Fruit fly (Drosophila melanogaster): ENCODE measurements around the gene CG8833.

Gene CG8833

DNA sequence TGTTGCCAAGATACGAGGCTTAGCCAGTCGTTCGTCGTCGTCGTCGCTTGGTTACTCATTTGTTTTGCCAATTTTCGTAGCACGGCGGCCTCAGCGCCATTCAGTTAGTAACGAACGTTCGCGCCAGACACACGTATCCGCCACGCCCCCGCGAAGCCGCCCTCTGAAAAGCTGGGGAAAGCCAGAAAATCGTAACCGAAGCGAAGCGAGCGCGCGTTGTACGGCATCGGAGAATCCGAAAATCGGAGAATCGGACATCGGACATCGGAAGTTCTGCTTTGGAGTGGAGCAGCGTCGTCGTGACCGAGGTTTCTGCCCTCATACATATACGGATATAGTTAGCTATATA is 10.3 kb upstream of the CG8833 start, which contains the start of gene CG32137 (continued):
- TF ChIP-seq CG14014 (GFP tag; IDR thresholded peaks at IDR 0.05) (no peak), CG3847 (GFP tag; IDR thresholded peaks at IDR 0.05) (no peak), CG15479 (GFP tag; optimal IDR thresholded peaks at IDR 0.05) (no peak), Hr78 (GFP tag; optimal IDR thresholded peaks at IDR 0.05) (no peak), B-H2 (GFP tag; optimal IDR thresholded peaks at IDR 0.05) (peak; percentile 10), Bgb (GFP tag; IDR thresholded peaks at IDR 0.05; ENCODE audit: partially characterized antibody) (peak; percentile 70), CG10321 (GFP tag; IDR thresholded peaks at IDR 0.05) (no peak), oc (tag; optimal IDR thresholded peaks at IDR 0.05) (no peak), pho (GFP tag; optimal IDR thresholded peaks at IDR 0.05) (no peak), CG6272 (GFP tag; IDR thresholded peaks at IDR 0.05) (no peak), Hr39 (optimal IDR thresholded peaks at IDR 0.05) (no peak), CG7372 (GFP tag; IDR thresholded peaks at IDR 0.05) (no peak), CG34422 (GFP tag; IDR thresholded peaks at IDR 0.05) (no peak), tx (GFP tag; optimal IDR thresholded peaks at IDR 0.05) (no peak), gcm (GFP tag; optimal IDR thresholded peaks at IDR 0.05) (no peak), CG17385 (GFP tag; optimal IDR thresholded peaks at IDR 0.05) (no peak), Rfx (GFP tag; IDR thresholded peaks at IDR 0.05) (no peak), Ets97D (GFP tag; optimal IDR thresholded peaks at IDR 0.05) (no peak), fd64A (GFP tag; optimal IDR thresholded peaks at IDR 0.05) (no peak), slbo (GFP tag; IDR thresholded peaks at IDR 0.05) (no peak), sob (GFP tag; IDR thresholded peaks at IDR 0.05) (0 out of 2 replicates have a peak, but pooled peaks have one; percentile 5), Dad (GFP tag; optimal IDR thresholded peaks at IDR 0.05) (no peak), CG17612 (GFP tag; IDR thresholded peaks at IDR 0.05) (no peak), Scr (GFP tag; IDR thresholded peaks at IDR 0.05; ENCODE audit: partially characterized antibody) (peak; percentile 34), ftz-f1 (GFP tag; optimal IDR thresholded peaks at IDR 0.05) (peak; percentile 12), HLH4C (GFP tag; IDR thresholded peaks at IDR 0.05; ENCODE audit: partially characterized antibody) (peak; percentile 36; the same call in 1 of the 3 replicates), CG9932 (GFP tag; IDR thresholded peaks at IDR 0.05) (no peak), btn (GFP tag; optimal IDR thresholded peaks at IDR 0.05) (no peak), CG14965 (GFP tag; optimal IDR thresholded peaks at IDR 0.05; ENCODE audit: borderline replicate concordance) (no peak), kah (GFP tag; optimal IDR thresholded peaks at IDR 0.05) (no peak), CG18262 (tag; optimal IDR thresholded peaks at IDR 0.05) (no peak), scrt (GFP tag; optimal IDR thresholded peaks at IDR 0.05) (no peak), CG7357 (GFP tag; IDR thresholded peaks at IDR 0.05) (no peak), slp2 (GFP tag; optimal IDR thresholded peaks at IDR 0.05) (no peak), eyg (GFP tag; optimal IDR thresholded peaks at IDR 0.05) (no peak), pros (GFP tag; optimal IDR thresholded peaks at IDR 0.05) (no peak), Aef1 (GFP tag; IDR thresholded peaks at IDR 0.05) (no peak), bsh (GFP tag; optimal IDR thresholded peaks at IDR 0.05) (no peak), CG11247 (GFP tag; IDR thresholded peaks at IDR 0.05) (no peak), CG16779 (GFP tag; IDR thresholded peaks at IDR 0.05) (no peak), CG13123 (GFP tag; optimal IDR thresholded peaks at IDR 0.05) (no peak)

DNA sequence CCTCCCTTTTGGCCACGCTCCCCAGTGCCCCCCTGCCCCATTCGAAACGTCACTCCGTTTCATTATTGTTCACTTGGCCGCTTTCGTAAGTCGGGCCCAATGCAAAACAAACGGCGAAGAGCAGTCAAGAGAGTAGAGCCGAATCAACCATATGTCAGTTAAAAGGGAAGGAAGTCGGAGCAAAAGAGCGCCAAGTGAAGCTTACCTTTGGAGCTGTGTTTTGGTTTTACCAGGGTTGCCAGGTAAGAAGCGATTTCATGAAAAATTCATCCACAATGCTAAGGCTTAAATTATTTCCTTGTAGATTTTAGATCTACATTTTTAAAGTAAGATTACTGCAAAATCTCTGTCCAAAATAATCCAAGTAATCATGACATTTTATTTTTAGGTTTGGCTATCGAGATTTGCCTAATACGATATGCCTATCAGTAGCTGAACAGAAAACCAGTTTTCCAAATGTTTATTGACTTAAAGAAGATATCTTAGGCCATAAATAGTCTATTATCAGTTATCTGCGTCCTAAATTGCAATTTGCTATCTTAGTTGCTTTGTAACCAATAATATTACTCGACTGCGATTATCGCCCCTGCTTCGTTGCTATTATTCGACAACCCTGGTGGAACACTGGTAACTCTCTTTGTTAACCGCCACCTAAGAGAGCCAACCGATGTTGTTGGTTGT is 9.8 kb upstream of the CG8833 start:
- TF ChIP-seq CG10959 (GFP tag; IDR thresholded peaks at IDR 0.05) (no peak), D19B (GFP tag; optimal IDR thresholded peaks at IDR 0.05) (peak; percentile 80), Bdp1 (GFP tag; optimal IDR thresholded peaks at IDR 0.05) (peak; percentile 74), CG8924 (tag; optimal IDR thresholded peaks at IDR 0.05) (peak; percentile 93), CG3163 (GFP tag; optimal IDR thresholded peaks at IDR 0.05) (peak; percentile 97), Bgb (GFP tag; IDR thresholded peaks at IDR 0.05; ENCODE audit: partially characterized antibody) (no peak), Lpt (GFP tag; optimal IDR thresholded peaks at IDR 0.05) (no peak), CG4282 (GFP tag; optimal IDR thresholded peaks at IDR 0.05) (peak; percentile 84), az2 (GFP tag; optimal IDR thresholded peaks at IDR 0.05) (peak; percentile 88), Chrac-16 (GFP tag; optimal IDR thresholded peaks at IDR 0.05) (peak; percentile 80), CG17802 (tag; optimal IDR thresholded peaks at IDR 0.05) (peak; percentile 36), ssp (GFP tag; IDR thresholded peaks at IDR 0.05) (peak; percentile 60; the same call in 1 of the 2 replicates), Hsf (GFP tag; optimal IDR thresholded peaks at IDR 0.05) (peak; percentile 92), Max (GFP tag; optimal IDR thresholded peaks at IDR 0.05) (peak; percentile 87)

Measured in whole organism, embryonic.